Fruit fly (Drosophila melanogaster) whole organism, embryonic: ENCODE data around the gene CG6972.
A peak's percentile ranks its signal among the peaks of the same experiment; 100 is the strongest.

Experiments used
- ATbp ChIP-seq: fragments of 200-800 bp; sonication (Bioruptor generic); optimal IDR thresholded peaks from 2 replicates; lab custom pipeline; 2017; ENCODE audit warnings: missing biosample characterization, mild to moderate bottlenecking, missing genetic modification characterization, missing genetic modification reagents
- CG12942 ChIP-seq: fragments of 200-800 bp; sonication (Bioruptor generic); optimal IDR thresholded peaks from 3 replicates; lab custom pipeline; 2016; ENCODE audit warnings: missing biosample characterization, missing genetic modification characterization
- CG14667 ChIP-seq: fragments of 200-800 bp; sonication (Bioruptor generic); IDR thresholded peaks from 2 replicates; pipeline ENCODE4 v1.3.6; 2022; ENCODE audit warnings: missing biosample characterization, missing genetic modification characterization
- CG1529 ChIP-seq: fragments of 200-800 bp; sonication (Bioruptor generic); optimal IDR thresholded peaks from 3 replicates; lab custom pipeline; 2018; ENCODE audit warnings: missing biosample characterization, missing genetic modification characterization
- CG16779 ChIP-seq: fragments of 200-800 bp; sonication (Bioruptor generic); IDR thresholded peaks from 2 replicates; pipeline ENCODE4 v1.3.6; 2022; ENCODE audit warnings: missing biosample characterization, missing genetic modification characterization
- CG17186 ChIP-seq: fragments of 200-800 bp; sonication (Bioruptor generic); optimal IDR thresholded peaks from 3 replicates; lab custom pipeline; 2017; ENCODE audit warnings: missing biosample characterization, missing genetic modification reagents, missing genetic modification characterization
- CG1792 ChIP-seq: fragments of 200-800 bp; sonication (Bioruptor generic); optimal IDR thresholded peaks from 2 replicates; lab custom pipeline; 2016; ENCODE audit warnings: missing biosample characterization, missing genetic modification characterization
- CG2889 ChIP-seq: fragments of 200-800 bp; sonication (Bioruptor generic); IDR thresholded peaks from 3 replicates; pipeline ENCODE4 v1.3.6; 2022; ENCODE audit warnings: missing biosample characterization, missing genetic modification characterization
- CG4854 ChIP-seq: fragments of 200-800 bp; sonication (Bioruptor generic); optimal IDR thresholded peaks from 2 replicates; lab custom pipeline; 2016; ENCODE audit warnings: missing biosample characterization, missing genetic modification characterization, inconsistent platforms
- CG6854 ChIP-seq: fragments of 200-800 bp; sonication (Bioruptor generic); optimal IDR thresholded peaks from 3 replicates; lab custom pipeline; 2017; ENCODE audit warnings: missing biosample characterization, mild to moderate bottlenecking, missing genetic modification characterization
- CG7357 ChIP-seq: fragments of 200-800 bp; sonication (Bioruptor generic); IDR thresholded peaks from 3 replicates; pipeline ENCODE4 v1.3.6; 2022; ENCODE audit warnings: missing biosample characterization, missing genetic modification characterization
- CG7963 ChIP-seq: fragments of 200-800 bp; sonication (Bioruptor generic); IDR thresholded peaks from 3 replicates; pipeline ENCODE4 v1.3.6; 2022; ENCODE audit warnings: missing biosample characterization, missing genetic modification characterization; ENCODE audit not compliant: partially characterized antibody
- CG8924 ChIP-seq: fragments of 200-800 bp; optimal IDR thresholded peaks from 3 replicates; lab custom pipeline; 2019; ENCODE audit warnings: missing biosample characterization, mild to moderate bottlenecking, missing genetic modification characterization, moderate library complexity
- CG9609 ChIP-seq: fragments of 200-800 bp; sonication (Bioruptor generic); optimal IDR thresholded peaks from 3 replicates; lab custom pipeline; 2016; ENCODE audit warnings: missing biosample characterization, missing genetic modification characterization
- CG9876 ChIP-seq: fragments of 200-800 bp; sonication (Bioruptor generic); optimal IDR thresholded peaks from 2 replicates; lab custom pipeline; 2016; ENCODE audit warnings: missing biosample characterization, missing genetic modification characterization
- D19A ChIP-seq: fragments of 200-800 bp; optimal IDR thresholded peaks from 3 replicates; lab custom pipeline; 2019; ENCODE audit warnings: missing biosample characterization, mild to moderate bottlenecking, missing genetic modification characterization, moderate library complexity
- Dp ChIP-seq: fragments of 200-800 bp; sonication (Bioruptor generic); optimal IDR thresholded peaks from 2 replicates; lab custom pipeline; 2018; ENCODE audit warnings: missing biosample characterization, mild to moderate bottlenecking, missing genetic modification characterization, moderate library complexity
- Elba2 ChIP-seq: fragments of 200-800 bp; sonication (Bioruptor generic); optimal IDR thresholded peaks from 3 replicates; lab custom pipeline; 2016; ENCODE audit warnings: missing biosample characterization, missing genetic modification characterization
- HLH3B ChIP-seq: fragments of 200-800 bp; sonication (Bioruptor generic); IDR thresholded peaks from 2 replicates; pipeline ENCODE4 v1.3.6; 2022; ENCODE audit warnings: missing biosample characterization, missing genetic modification characterization
- Hr51 ChIP-seq, 2 experiments: fragments of 200-800 bp; sonication (Bioruptor generic); optimal IDR thresholded peaks; 2 replicates in 1 of 2; 3 replicates in 1 of 2; lab custom pipeline; 2016 to 2018; ENCODE audit warnings: missing biosample characterization in 2 of 2, missing genetic modification characterization in 2 of 2, mild to moderate bottlenecking in 1 of 2, moderate library complexity in 1 of 2
- Kr ChIP-seq: fragments of 200-800 bp; sonication (Bioruptor generic); optimal IDR thresholded peaks from 2 replicates; lab custom pipeline; 2017; ENCODE audit warnings: missing biosample characterization, mild to moderate bottlenecking, missing genetic modification characterization
- NFAT ChIP-seq: fragments of 200-800 bp; sonication (Bioruptor generic); IDR thresholded peaks from 2 replicates; pipeline ENCODE4 v1.3.6; 2022; ENCODE audit warnings: missing biosample characterization, missing genetic modification characterization
- Oaz ChIP-seq: fragments of 200-800 bp; sonication (Bioruptor generic); IDR thresholded peaks from 2 replicates; pipeline ENCODE4 v1.3.6; 2022; ENCODE audit warnings: missing biosample characterization, missing genetic modification characterization
- PHDP ChIP-seq: fragments of 200-800 bp; sonication (Bioruptor generic); optimal IDR thresholded peaks from 3 replicates; lab custom pipeline; 2018; ENCODE audit warnings: missing biosample characterization, mild to moderate bottlenecking, missing genetic modification characterization, moderate library complexity
- TFAM ChIP-seq: fragments of 200-800 bp; sonication (Bioruptor generic); optimal IDR thresholded peaks from 2 replicates; lab custom pipeline; 2017; ENCODE audit warnings: missing biosample characterization, missing genetic modification characterization, inconsistent platforms
- Xbp1 ChIP-seq: fragments of 200-800 bp; sonication (Bioruptor generic); optimal IDR thresholded peaks from 3 replicates; lab custom pipeline; 2016; ENCODE audit warnings: missing biosample characterization, mild to moderate bottlenecking, missing genetic modification characterization
- abd-A ChIP-seq: fragments of 200-800 bp; sonication (Bioruptor generic); optimal IDR thresholded peaks from 3 replicates; lab custom pipeline; 2019; ENCODE audit warnings: missing biosample characterization, mild to moderate bottlenecking, missing genetic modification characterization, moderate library complexity
- ato ChIP-seq: fragments of 200-800 bp; sonication (Bioruptor generic); IDR thresholded peaks from 2 replicates; pipeline ENCODE4 v1.3.6; 2022; ENCODE audit warnings: missing biosample characterization, missing genetic modification characterization; ENCODE audit not compliant: partially characterized antibody
- btn ChIP-seq: fragments of 200-800 bp; sonication (Bioruptor generic); optimal IDR thresholded peaks from 2 replicates; lab custom pipeline; 2016; ENCODE audit warnings: missing biosample characterization, missing genetic modification characterization
- dpn ChIP-seq, 2 experiments: fragments of 200-800 bp; sonication (Bioruptor generic); optimal IDR thresholded peaks; 3 replicates each; lab custom pipeline; 2016; ENCODE audit warnings: missing biosample characterization in 2 of 2, missing genetic modification characterization in 2 of 2
- ems ChIP-seq: fragments of 200-800 bp; sonication (Bioruptor generic); optimal IDR thresholded peaks from 3 replicates; lab custom pipeline; 2016; ENCODE audit warnings: missing biosample characterization, missing genetic modification characterization
- grau ChIP-seq: fragments of 200-800 bp; optimal IDR thresholded peaks from 3 replicates; lab custom pipeline; 2019; ENCODE audit warnings: missing biosample characterization, mild to moderate bottlenecking, missing genetic modification characterization, moderate library complexity
- lbe ChIP-seq: fragments of 200-800 bp; sonication (Bioruptor generic); optimal IDR thresholded peaks from 2 replicates; lab custom pipeline; 2016; ENCODE audit warnings: missing biosample characterization, mild to moderate bottlenecking, missing genetic modification characterization
- oc ChIP-seq: fragments of 200-800 bp; sonication (Bioruptor generic); optimal IDR thresholded peaks from 2 replicates; lab custom pipeline; 2018; ENCODE audit warnings: missing biosample characterization, mild to moderate bottlenecking, missing genetic modification characterization, moderate library complexity
- org-1 ChIP-seq: fragments of 200-800 bp; sonication (Bioruptor generic); optimal IDR thresholded peaks from 2 replicates; lab custom pipeline; 2017; ENCODE audit warnings: missing biosample characterization, missing genetic modification characterization
- otp ChIP-seq: fragments of 200-800 bp; sonication (Bioruptor generic); IDR thresholded peaks from 3 replicates; pipeline ENCODE4, ENCODE4 v1.3.6; 2022; ENCODE audit warnings: missing biosample characterization, missing genetic modification characterization
- pb ChIP-seq: fragments of 200-800 bp; sonication (Bioruptor generic); optimal IDR thresholded peaks from 3 replicates; lab custom pipeline; 2016; ENCODE audit warnings: missing biosample characterization, missing genetic modification characterization
- pum ChIP-seq: fragments of 200-800 bp; sonication (Bioruptor generic); optimal IDR thresholded peaks from 2 replicates; lab custom pipeline; 2016; ENCODE audit warnings: missing biosample characterization, missing genetic modification characterization
- ranshi ChIP-seq: fragments of 200-800 bp; sonication (Bioruptor generic); IDR thresholded peaks from 2 replicates; pipeline ENCODE4 v1.3.6; 2022; ENCODE audit warnings: missing biosample characterization, missing genetic modification characterization
- salm ChIP-seq: fragments of 200-800 bp; sonication (Bioruptor generic); optimal IDR thresholded peaks from 2 replicates; lab custom pipeline; 2018; ENCODE audit warnings: missing biosample characterization, mild to moderate bottlenecking, missing genetic modification characterization
- scrt ChIP-seq: fragments of 200-800 bp; sonication (Bioruptor generic); optimal IDR thresholded peaks from 2 replicates; lab custom pipeline; 2018; ENCODE audit warnings: missing biosample characterization, mild to moderate bottlenecking, missing genetic modification characterization, moderate library complexity
- sd ChIP-seq: fragments of 200-800 bp; sonication (Bioruptor generic); optimal IDR thresholded peaks from 3 replicates; lab custom pipeline; 2018; ENCODE audit warnings: missing biosample characterization, mild to moderate bottlenecking, missing genetic modification characterization, moderate library complexity
- slp2 ChIP-seq: fragments of 200-800 bp; sonication (Bioruptor generic); optimal IDR thresholded peaks from 2 replicates; lab custom pipeline; 2016; ENCODE audit warnings: missing biosample characterization, missing genetic modification characterization
- sna ChIP-seq: fragments of 200-800 bp; sonication (Bioruptor generic); IDR thresholded peaks from 2 replicates; pipeline ENCODE4 v1.3.6; 2022; ENCODE audit warnings: missing biosample characterization, missing genetic modification characterization; ENCODE audit not compliant: partially characterized antibody
- sug ChIP-seq: fragments of 200-800 bp; optimal IDR thresholded peaks from 2 replicates; lab custom pipeline; 2019; ENCODE audit warnings: missing biosample characterization, mild to moderate bottlenecking, missing genetic modification characterization, moderate library complexity
- tgo ChIP-seq: fragments of 200-800 bp; sonication (Bioruptor generic); IDR thresholded peaks from 3 replicates; pipeline ENCODE4 v1.3.6; 2022; ENCODE audit warnings: missing biosample characterization, missing genetic modification characterization
- tin ChIP-seq: fragments of 200-800 bp; sonication (Bioruptor generic); optimal IDR thresholded peaks from 3 replicates; lab custom pipeline; 2016; ENCODE audit warnings: missing biosample characterization, missing genetic modification characterization
- usp ChIP-seq: fragments of >200 bp; optimal IDR thresholded peaks from 2 replicates; lab custom pipeline; 2017; ENCODE audit warnings: missing biosample characterization, missing genetic modification characterization
- wdn ChIP-seq: fragments of 200-800 bp; sonication (Bioruptor generic); IDR thresholded peaks from 2 replicates; pipeline ENCODE4 v1.3.6; 2022; ENCODE audit warnings: missing biosample characterization, missing genetic modification characterization
- wek ChIP-seq: fragments of 200-800 bp; sonication (Bioruptor generic); optimal IDR thresholded peaks from 3 replicates; lab custom pipeline; 2018; ENCODE audit warnings: missing biosample characterization, mild to moderate bottlenecking, missing genetic modification characterization, moderate library complexity
- zf30C ChIP-seq: fragments of 200-800 bp; sonication (Bioruptor generic); optimal IDR thresholded peaks from 3 replicates; lab custom pipeline; 2018; ENCODE audit warnings: missing biosample characterization, mild to moderate bottlenecking, missing genetic modification characterization

CG6972 gene

DNA sequence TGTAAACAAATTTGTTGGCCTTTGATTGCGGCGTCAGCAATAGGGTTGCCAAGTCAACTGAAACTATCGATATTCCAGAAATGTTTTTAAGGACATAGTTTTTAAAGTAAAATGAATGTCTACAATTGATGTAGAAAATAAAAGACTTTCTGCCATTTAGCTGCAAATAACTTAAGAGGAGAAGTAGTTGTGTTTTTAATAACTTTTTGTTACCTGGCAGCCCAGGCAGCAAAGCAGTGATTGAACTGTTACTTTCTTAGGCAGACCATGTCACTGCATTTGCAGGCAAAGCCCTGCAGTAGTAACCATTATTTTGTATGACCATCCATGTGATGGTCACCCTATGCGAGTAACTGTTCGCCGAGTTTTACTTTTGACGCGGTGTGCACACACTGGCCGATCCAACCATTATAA is 48.7 kb downstream of the CG6972 start, which contains the start of the genes rumi, CG7029 and Usp12-46 (continued):
- peak; percentile 85 for TF ChIP-seq ems (GFP tag; lab: Kevin White, UChicago)
- TF ChIP-seq NFAT (GFP tag; lab: Robert Waterston, UW) = peak; percentile 84
- TF ChIP-seq CG7357 (GFP tag; lab: Robert Waterston, UW) = peak; percentile 60; the same call in 2 of the 3 replicates
- peak; percentile 87 for TF ChIP-seq grau
- TF ChIP-seq Dp = peak; percentile 44
- TF ChIP-seq PHDP = peak; percentile 85
- peak; percentile 67 for TF ChIP-seq ato (GFP tag; lab: Robert Waterston, UW)
- peak; percentile 66 for TF ChIP-seq org-1
- peak; percentile 80 for TF ChIP-seq tgo
- no peak for TF ChIP-seq Kr (GFP tag; lab: Kevin White, UChicago)
- peak; percentile 87 for TF ChIP-seq slp2
- no peak for TF ChIP-seq usp (GFP tag; lab: Kevin White, UChicago)
- TF ChIP-seq CG1792 (GFP tag; lab: Kevin White, UChicago) = peak; percentile 57
- peak; percentile 64 for TF ChIP-seq ATbp
- TF ChIP-seq wdn (GFP tag; lab: Robert Waterston, UW) = peak; percentile 71
- TF ChIP-seq HLH3B (GFP tag; lab: Robert Waterston, UW) = peak; percentile 81
- peak; percentile 77 for TF ChIP-seq oc
- peak; percentile 92 for TF ChIP-seq Xbp1
- TF ChIP-seq abd-A = no peak
- peak; percentile 87 for TF ChIP-seq tin (GFP tag; lab: Kevin White, UChicago)
- TF ChIP-seq CG14667 (GFP tag; lab: Robert Waterston, UW) = peak; percentile 59; the same call in 1 of the 2 replicates
- 0 out of 3 replicates have a peak, but pooled peaks have one; percentile 62 for TF ChIP-seq CG7963 (GFP tag; lab: Robert Waterston, UW)
- peak; percentile 76 for TF ChIP-seq CG12942 (GFP tag; lab: Kevin White, UChicago)
- peak; percentile 85 to 92 for TF ChIP-seq dpn (GFP tag; optimal IDR thresholded peaks at IDR 0.05; lab: Kevin White, UChicago)
- peak; percentile 79 for TF ChIP-seq scrt
- TF ChIP-seq pb (GFP tag; lab: Kevin White, UChicago) = peak; percentile 80
- TF ChIP-seq CG9609 (GFP tag; lab: Kevin White, UChicago) = peak; percentile 87
- TF ChIP-seq D19A (tag; lab: Kevin White, UChicago) = no peak
- TF ChIP-seq lbe (GFP tag; lab: Kevin White, UChicago) = peak; percentile 79
- TF ChIP-seq CG4854 (GFP tag; lab: Kevin White, UChicago) = peak; percentile 84
- peak; percentile 72 for TF ChIP-seq btn (GFP tag; lab: Kevin White, UChicago)
- peak; percentile 23 for TF ChIP-seq wek (GFP tag; lab: Kevin White, UChicago)
- peak; percentile 58 for TF ChIP-seq CG1529 (GFP tag; lab: Kevin White, UChicago)
- TF ChIP-seq Elba2 (GFP tag; lab: Kevin White, UChicago) = peak; percentile 71
- TF ChIP-seq CG9876 (GFP tag; lab: Kevin White, UChicago) = peak; percentile 84
- peak; percentile 86 to 90 for TF ChIP-seq Hr51 (GFP tag; optimal IDR thresholded peaks at IDR 0.05; lab: Kevin White, UChicago)
- peak; percentile 79 for TF ChIP-seq CG2889 (GFP tag; lab: Robert Waterston, UW)
- peak; percentile 76; the same call in 1 of the 2 replicates for TF ChIP-seq CG16779 (GFP tag; lab: Robert Waterston, UW)
- TF ChIP-seq pum (GFP tag; lab: Kevin White, UChicago) = peak; percentile 89
- TF ChIP-seq TFAM (GFP tag; lab: Kevin White, UChicago) = peak; percentile 49
- peak; percentile 76 for TF ChIP-seq CG17186 (GFP tag; lab: Kevin White, UChicago)
- peak; percentile 87 for TF ChIP-seq CG8924 (tag; lab: Kevin White, UChicago)
- peak; percentile 83 for TF ChIP-seq sna (GFP tag; lab: Robert Waterston, UW)
- TF ChIP-seq Oaz (GFP tag; lab: Robert Waterston, UW) = peak; percentile 77
- TF ChIP-seq CG6854 = no peak
- TF ChIP-seq ranshi (GFP tag; lab: Robert Waterston, UW) = peak; percentile 99
- TF ChIP-seq sd (tag; lab: Kevin White, UChicago) = no peak
- TF ChIP-seq zf30C (GFP tag; lab: Kevin White, UChicago) = no peak
- peak; percentile 86 for TF ChIP-seq sug
- TF ChIP-seq salm (tag; lab: Kevin White, UChicago) = peak; percentile 69
- TF ChIP-seq otp (GFP tag; lab: Robert Waterston, UW) = peak; percentile 72; the same call in 2 of the 3 replicates
